Worm (Caenorhabditis elegans): ENCODE results near the gene rol-6.

rol-6 gene

ce11 chrII:8740326-8740949 lies 7.6 kb downstream of the rol-6 start (continued):
- TF ChIP-seq gmeb-1 (tag; optimal IDR thresholded peaks at IDR 0.05), result peak; percentile 14

ce11 chrII:8741277-8741676 lies 8.4 kb downstream of the rol-6 start:
- peak; percentile 15 for TF ChIP-seq ztf-4 (tag; optimal IDR thresholded peaks at IDR 0.05)
- no peak for TF ChIP-seq snpc-4 (tag; optimal IDR thresholded peaks at IDR 0.05)
- no peak for TF ChIP-seq mbf-1 (tag; optimal IDR thresholded peaks at IDR 0.05)
- no peak for TF ChIP-seq elt-3 (tag; optimal IDR thresholded peaks at IDR 0.05)
- no peak for TF ChIP-seq nhr-11 (tag; optimal IDR thresholded peaks at IDR 0.05)
- no peak for TF ChIP-seq skn-1 (tag; optimal IDR thresholded peaks at IDR 0.05)
- no peak for TF ChIP-seq unc-55 (GFP tag; optimal IDR thresholded peaks at IDR 0.05)
- peak; percentile 26 for TF ChIP-seq C34F6.9 (tag; optimal IDR thresholded peaks at IDR 0.05)
- peak; percentile 42 for TF ChIP-seq fos-1 (tag; optimal IDR thresholded peaks at IDR 0.05)
- TF ChIP-seq nhr-237 (tag; optimal IDR thresholded peaks at IDR 0.05), result no peak
- peak; percentile 1 for TF ChIP-seq lin-13 (GFP tag; optimal IDR thresholded peaks at IDR 0.05)
- TF ChIP-seq nhr-6 (tag; optimal IDR thresholded peaks at IDR 0.05), result peak; percentile 29
- TF ChIP-seq sem-4 (tag; optimal IDR thresholded peaks at IDR 0.05), result no peak
- no peak for TF ChIP-seq sma-3 (GFP tag; optimal IDR thresholded peaks at IDR 0.05)
- TF ChIP-seq ztf-11 (tag; optimal IDR thresholded peaks at IDR 0.05), result no peak
- no peak for TF ChIP-seq unc-39 (tag; optimal IDR thresholded peaks at IDR 0.05)
- TF ChIP-seq crh-2 (tag; optimal IDR thresholded peaks at IDR 0.05), result no peak
- no peak for TF ChIP-seq aly-2 (tag; optimal IDR thresholded peaks at IDR 0.05)
- TF ChIP-seq elt-1 (tag; optimal IDR thresholded peaks at IDR 0.05), result no peak
- no peak for TF ChIP-seq nhr-77 (tag; optimal IDR thresholded peaks at IDR 0.05)
- TF ChIP-seq zag-1 (tag; optimal IDR thresholded peaks at IDR 0.05), result no peak
- no peak for TF ChIP-seq dmd-4 (tag; optimal IDR thresholded peaks at IDR 0.05)
- TF ChIP-seq nhr-25 (tag; optimal IDR thresholded peaks at IDR 0.05), result no peak
- no peak for TF ChIP-seq Y55F3AM.14 (GFP tag; optimal IDR thresholded peaks at IDR 0.05)
- TF ChIP-seq mab-5 (tag; optimal IDR thresholded peaks at IDR 0.05), result no peak
- TF ChIP-seq nhr-23 (tag; optimal IDR thresholded peaks at IDR 0.05), result no peak
- TF ChIP-seq egl-27 (tag; optimal IDR thresholded peaks at IDR 0.05), result no peak
- peak; percentile 97 for TF ChIP-seq sma-9 (GFP tag; optimal IDR thresholded peaks at IDR 0.05)
- TF ChIP-seq sma-9 (tag; optimal IDR thresholded peaks at IDR 0.05), result no peak
- peak; percentile 28 for TF ChIP-seq ama-1 (optimal IDR thresholded peaks at IDR 0.05)
- TF ChIP-seq nhr-21 (tag; optimal IDR thresholded peaks at IDR 0.05), result no peak
- TF ChIP-seq mdl-1 (tag; optimal IDR thresholded peaks at IDR 0.05), result peak in 1 of 2 experiments; percentile 74
- TF ChIP-seq lin-39 (tag; optimal IDR thresholded peaks at IDR 0.05), result no peak
- TF ChIP-seq gmeb-1 (tag; optimal IDR thresholded peaks at IDR 0.05), result no peak
- TF ChIP-seq blmp-1 (tag; optimal IDR thresholded peaks at IDR 0.05; ENCODE audit: insufficient read depth), result no peak
- TF ChIP-seq alr-1 (tag; optimal IDR thresholded peaks at IDR 0.05), result no peak
- TF ChIP-seq ZK546.5 (tag; optimal IDR thresholded peaks at IDR 0.05), result no peak
- peak in 1 of 2 experiments; percentile 48 for TF ChIP-seq lsy-2 (tag; optimal IDR thresholded peaks at IDR 0.05)
- no peak for TF ChIP-seq nhr-12 (tag; optimal IDR thresholded peaks at IDR 0.05)
- TF ChIP-seq R02D3.7 (tag; optimal IDR thresholded peaks at IDR 0.05), result no peak
- TF ChIP-seq peb-1 (tag; optimal IDR thresholded peaks at IDR 0.05), result no peak
- TF ChIP-seq nhr-129 (tag; optimal IDR thresholded peaks at IDR 0.05), result peak; percentile 70
- TF ChIP-seq lin-11 (tag; optimal IDR thresholded peaks at IDR 0.05), result no peak
- TF ChIP-seq ceh-82 (tag; optimal IDR thresholded peaks at IDR 0.05), result no peak
- no peak for TF ChIP-seq unc-62 (GFP tag; optimal IDR thresholded peaks at IDR 0.05)
- no peak for TF ChIP-seq ztf-1 (GFP tag; conservative IDR thresholded peaks at IDR 0.05)
- TF ChIP-seq F13H6.1 (tag; optimal IDR thresholded peaks at IDR 0.05), result peak; percentile 62
- TF ChIP-seq nhr-10 (tag; optimal IDR thresholded peaks at IDR 0.05), result no peak
- TF ChIP-seq ceh-16 (tag; optimal IDR thresholded peaks at IDR 0.05), result no peak

Data from whole organism, L2 larva.